Fruit fly (Drosophila melanogaster) S2 (cell line): Measurements from ENCODE around the gene CG32507.

Source experiments
- CG8478 ChIP-seq: fragments of >200 bp; optimal IDR thresholded peaks from 2 replicates; lab custom pipeline; 2018
- CTCF ChIP-seq, 2 experiments: fragments of >200 bp; optimal IDR thresholded peaks; 2 replicates each; lab custom pipeline; 2018

DNA sequence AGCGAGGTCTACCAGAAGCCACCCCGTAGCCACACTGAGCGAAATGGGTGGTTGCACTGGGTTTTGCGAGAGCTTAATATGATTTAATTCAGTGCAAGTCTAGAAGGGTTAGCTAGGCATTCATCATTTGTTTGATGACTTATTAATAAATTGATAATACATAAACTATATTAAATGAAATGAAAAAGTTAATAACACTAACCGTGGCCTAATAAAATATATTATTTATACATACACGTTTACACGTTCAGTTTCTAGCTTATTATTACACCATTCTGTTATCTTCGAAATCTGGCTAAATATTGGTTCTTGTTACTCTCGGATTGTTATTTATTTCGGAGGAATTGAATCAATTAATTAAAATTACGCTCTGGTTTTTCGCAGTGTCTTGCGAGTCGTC lies 24.6 kb downstream of the CG32507 start:
- no peak for TF ChIP-seq CTCF (optimal IDR thresholded peaks at IDR 0.05; lab: Kevin White, UChicago)
- TF ChIP-seq CG8478 (lab: Kevin White, UChicago), result no peak
